Worm (Caenorhabditis elegans) whole organism, young adult: ENCODE data around the gene npr-41.
A peak's percentile ranks its signal among the peaks of the same experiment; 100 is the strongest.

ENCODE experiments used
- B0035.1 ChIP-seq: sonication (generic microtip); optimal IDR thresholded peaks from 2 replicates; lab custom pipeline; 2016; ENCODE audit warnings: missing genetic modification characterization, mild to moderate bottlenecking, missing compliant biosample characterization, missing genotype, missing genetic modification reagents
- B0261.1 ChIP-seq: sonication (generic microtip); optimal IDR thresholded peaks from 2 replicates; lab custom pipeline; 2016; ENCODE audit warnings: mild to moderate bottlenecking, missing genetic modification characterization, moderate library complexity, missing compliant biosample characterization
- F10E7.11 ChIP-seq: sonication (generic microtip); optimal IDR thresholded peaks from 2 replicates; lab custom pipeline; 2017; ENCODE audit warnings: mild to moderate bottlenecking, missing genetic modification characterization, moderate library complexity, missing compliant biosample characterization
- F22D6.2 ChIP-seq: sonication (generic microtip); optimal IDR thresholded peaks from 2 replicates; lab custom pipeline; 2016; ENCODE audit warnings: mild to moderate bottlenecking, missing genetic modification characterization, missing compliant biosample characterization
- F23B12.7 ChIP-seq: sonication (generic microtip); optimal IDR thresholded peaks from 2 replicates; lab custom pipeline; 2017; ENCODE audit warnings: missing genetic modification characterization, mild to moderate bottlenecking, missing compliant biosample characterization, antibody characterized with exemption, moderate library complexity; ENCODE audit not compliant: insufficient read depth
- F33H1.4 ChIP-seq: fragments of 200-800 bp; sonication (Bioruptor generic); IDR thresholded peaks from 2 replicates; pipeline ENCODE4 v1.3.6; 2022; ENCODE audit warnings: missing genetic modification reagents, missing genetic modification characterization, missing compliant biosample characterization
- F37B4.10 ChIP-seq: fragments of 200-800 bp; sonication (Bioruptor generic); IDR thresholded peaks from 2 replicates; pipeline ENCODE4 v1.3.6; 2022; ENCODE audit warnings: missing genetic modification characterization, missing compliant biosample characterization
- F52B5.7 ChIP-seq: sonication (generic microtip); optimal IDR thresholded peaks from 2 replicates; lab custom pipeline; 2016; ENCODE audit warnings: mild to moderate bottlenecking, missing genetic modification characterization, missing compliant biosample characterization
- K12H6.12 ChIP-seq: fragments of 200-800 bp; sonication (Bioruptor generic); optimal IDR thresholded peaks from 2 replicates; lab custom pipeline; 2018; ENCODE audit warnings: mild to moderate bottlenecking, missing genetic modification characterization, missing compliant biosample characterization
- Y53G8AR.9 ChIP-seq: fragments of 200-800 bp; sonication (Bioruptor generic); conservative IDR thresholded peaks from 2 replicates; pipeline ENCODE4 v1.3.6; 2022; ENCODE audit warnings: missing genetic modification reagents, missing genetic modification characterization, missing compliant biosample characterization
- Y67H2A.10 ChIP-seq: fragments of 200-800 bp; sonication (Bioruptor generic); conservative IDR thresholded peaks from 2 replicates; pipeline ENCODE4 v1.3.6; 2022; ENCODE audit warnings: missing genetic modification reagents, missing genetic modification characterization, missing compliant biosample characterization
- Y95B8A.8 ChIP-seq: fragments of 200-800 bp; sonication (Bioruptor generic); IDR thresholded peaks from 2 replicates; pipeline ENCODE4 v1.3.6; 2022; ENCODE audit warnings: missing genetic modification reagents, missing genetic modification characterization, missing compliant biosample characterization
- ama-1 ChIP-seq, 3 experiments: fragments of 150-350 bp in 1 of 3; sonication (generic microtip) in 2 of 3; optimal IDR thresholded peaks; 2 replicates each; lab custom pipeline; 2014 to 2018; ENCODE audit warnings: missing biosample characterization in 2 of 3, missing genetic modification characterization in 2 of 3, missing genetic modification reagents in 2 of 3
- aptf-2 ChIP-seq: fragments of 200-800 bp; sonication (Bioruptor generic); conservative IDR thresholded peaks from 2 replicates; pipeline ENCODE4 v1.3.6; 2022; ENCODE audit warnings: missing genetic modification reagents, missing genetic modification characterization, missing compliant biosample characterization
- aptf-3 ChIP-seq: fragments of 200-800 bp; sonication (Bioruptor generic); IDR thresholded peaks from 2 replicates; pipeline ENCODE4 v1.3.6; 2022; ENCODE audit warnings: missing genetic modification characterization, missing compliant biosample characterization
- cebp-2 ChIP-seq: fragments of 200-800 bp; sonication (Bioruptor generic); IDR thresholded peaks from 2 replicates; pipeline ENCODE4 v1.3.6; 2022; ENCODE audit warnings: missing genetic modification characterization, missing compliant biosample characterization
- ceh-100 ChIP-seq: fragments of 200-800 bp; sonication (Bioruptor generic); IDR thresholded peaks from 2 replicates; pipeline ENCODE4 v1.3.6; 2022; ENCODE audit warnings: missing genetic modification reagents, missing genetic modification characterization, missing compliant biosample characterization
- ceh-79 ChIP-seq: sonication (generic microtip); optimal IDR thresholded peaks from 2 replicates; lab custom pipeline; 2017; ENCODE audit warnings: mild to moderate bottlenecking, missing genetic modification characterization, missing compliant biosample characterization
- ceh-91 ChIP-seq: fragments of 200-800 bp; sonication (Bioruptor generic); IDR thresholded peaks from 2 replicates; pipeline ENCODE4 v1.3.6; 2022; ENCODE audit warnings: missing genetic modification reagents, missing genetic modification characterization, missing compliant biosample characterization
- dpff-1 ChIP-seq: sonication (generic microtip); optimal IDR thresholded peaks from 2 replicates; lab custom pipeline; 2017; ENCODE audit warnings: mild to moderate bottlenecking, missing genetic modification characterization, missing compliant biosample characterization
- efl-1 ChIP-seq: fragments of 150-350 bp; optimal IDR thresholded peaks from 2 replicates; lab custom pipeline; 2014; ENCODE audit warnings: missing biosample characterization, missing genetic modification reagents, missing genetic modification characterization
- egrh-3 ChIP-seq: fragments of 200-800 bp; sonication (Bioruptor generic); IDR thresholded peaks from 2 replicates; pipeline ENCODE4 v1.3.6; 2022; ENCODE audit warnings: missing genetic modification reagents, missing genetic modification characterization, missing compliant biosample characterization
- fkh-3 ChIP-seq: sonication (generic microtip); optimal IDR thresholded peaks from 2 replicates; lab custom pipeline; 2016; ENCODE audit warnings: mild to moderate bottlenecking, missing genetic modification characterization, missing compliant biosample characterization
- gei-17 ChIP-seq: fragments of 200-800 bp; sonication (Bioruptor generic); optimal IDR thresholded peaks from 2 replicates; lab custom pipeline; 2018; ENCODE audit warnings: mild to moderate bottlenecking, missing genetic modification characterization, missing compliant biosample characterization
- him-1 ChIP-seq: sonication (generic microtip); optimal IDR thresholded peaks from 2 replicates; lab custom pipeline; 2016; ENCODE audit warnings: missing genotype, missing genetic modification reagents, missing genetic modification characterization, missing compliant biosample characterization
- hlh-26 ChIP-seq: fragments of 200-800 bp; sonication (Bioruptor generic); conservative IDR thresholded peaks from 2 replicates; pipeline ENCODE4 v1.3.6; 2022; ENCODE audit warnings: missing genetic modification reagents, missing genetic modification characterization, missing compliant biosample characterization
- hsf-1 ChIP-seq: fragments of 200-800 bp; sonication (Bioruptor generic); IDR thresholded peaks from 2 replicates; pipeline ENCODE4 v1.3.6; 2022; ENCODE audit warnings: missing genetic modification reagents, missing genetic modification characterization, missing compliant biosample characterization
- lin-54 ChIP-seq: fragments of 200-800 bp; sonication (Bioruptor generic); optimal IDR thresholded peaks from 2 replicates; lab custom pipeline; 2018; ENCODE audit warnings: mild to moderate bottlenecking, missing genetic modification characterization, missing compliant biosample characterization
- lir-1 ChIP-seq: fragments of 200-800 bp; sonication (Bioruptor generic); conservative IDR thresholded peaks from 2 replicates; pipeline ENCODE4 v1.3.6; 2022; ENCODE audit warnings: missing genetic modification reagents, missing genetic modification characterization, missing compliant biosample characterization
- lsy-27 ChIP-seq: sonication (generic microtip); optimal IDR thresholded peaks from 2 replicates; lab custom pipeline; 2017; ENCODE audit warnings: missing genetic modification characterization, mild to moderate bottlenecking, missing compliant biosample characterization, antibody characterized with exemption, missing genotype, borderline replicate concordance; ENCODE audit not compliant: insufficient read depth
- mcd-1 ChIP-seq: fragments of 200-800 bp; sonication (Bioruptor generic); IDR thresholded peaks from 2 replicates; pipeline ENCODE4 v1.3.6; 2022; ENCODE audit warnings: missing genetic modification reagents, missing genetic modification characterization, missing compliant biosample characterization
- nhr-179 ChIP-seq: sonication (generic microtip); optimal IDR thresholded peaks from 2 replicates; lab custom pipeline; 2016; ENCODE audit warnings: mild to moderate bottlenecking, missing genetic modification characterization, missing compliant biosample characterization
- nhr-90 ChIP-seq: sonication (generic microtip); optimal IDR thresholded peaks from 2 replicates; lab custom pipeline; 2016; ENCODE audit warnings: missing genotype, mild to moderate bottlenecking, missing genetic modification characterization, missing compliant biosample characterization
- snpc-1.3 ChIP-seq: sonication (generic microtip); optimal IDR thresholded peaks from 2 replicates; lab custom pipeline; 2017; ENCODE audit warnings: missing genetic modification characterization, mild to moderate bottlenecking, missing compliant biosample characterization, antibody characterized with exemption, moderate library complexity, missing genotype, missing genetic modification reagents; ENCODE audit not compliant: insufficient read depth
- snpc-4 ChIP-seq, 5 experiments: fragments of 150-350 bp in 1 of 5; sonication (generic microtip) in 4 of 5; optimal IDR thresholded peaks; 2 replicates each; lab custom pipeline; 2014 to 2018; ENCODE audit warnings: missing genetic modification characterization in 5 of 5, missing biosample characterization in 3 of 5, antibody characterized with exemption in 2 of 5, mild to moderate bottlenecking in 2 of 5, missing compliant biosample characterization in 2 of 5, missing genotype in 2 of 5, moderate library complexity in 2 of 5, missing genetic modification reagents in 1 of 5
- somi-1 ChIP-seq: fragments of 200-800 bp; sonication (Bioruptor generic); optimal IDR thresholded peaks from 2 replicates; lab custom pipeline; 2018; ENCODE audit warnings: mild to moderate bottlenecking, missing genetic modification characterization, missing compliant biosample characterization
- tbx-9 ChIP-seq: sonication (generic microtip); optimal IDR thresholded peaks from 2 replicates; lab custom pipeline; 2016; ENCODE audit warnings: borderline replicate concordance, missing genetic modification characterization, inconsistent platforms, missing compliant biosample characterization
- tlf-1 ChIP-seq: fragments of 200-800 bp; sonication (Bioruptor generic); optimal IDR thresholded peaks from 2 replicates; lab custom pipeline; 2018; ENCODE audit warnings: mild to moderate bottlenecking, missing genetic modification characterization, missing compliant biosample characterization
- xnd-1 ChIP-seq: sonication (generic microtip); optimal IDR thresholded peaks from 2 replicates; lab custom pipeline; 2016; ENCODE audit warnings: missing genotype, missing genetic modification reagents, missing genetic modification characterization, missing compliant biosample characterization
- zfh-2 ChIP-seq: fragments of 200-800 bp; sonication (Bioruptor generic); conservative IDR thresholded peaks from 2 replicates; pipeline ENCODE4 v1.3.6; 2022; ENCODE audit warnings: missing genetic modification reagents, missing genetic modification characterization, missing compliant biosample characterization
- zim-3 ChIP-seq: sonication (generic microtip); optimal IDR thresholded peaks from 2 replicates; lab custom pipeline; 2017; ENCODE audit warnings: mild to moderate bottlenecking, missing genetic modification characterization, moderate library complexity, missing compliant biosample characterization
- ztf-22 ChIP-seq: fragments of 200-800 bp; sonication (Bioruptor generic); optimal IDR thresholded peaks from 2 replicates; lab custom pipeline; 2018; ENCODE audit warnings: mild to moderate bottlenecking, missing genetic modification characterization, moderate library complexity, missing compliant biosample characterization
- ztf-26 ChIP-seq: sonication (generic microtip); optimal IDR thresholded peaks from 2 replicates; lab custom pipeline; 2017; ENCODE audit warnings: missing genetic modification characterization, missing compliant biosample characterization
- ztf-6 ChIP-seq: fragments of 200-800 bp; sonication (Bioruptor generic); IDR thresholded peaks from 2 replicates; pipeline ENCODE4 v1.3.6; 2022; ENCODE audit warnings: missing genetic modification reagents, missing genetic modification characterization, missing compliant biosample characterization

Gene npr-41

ce11 chrII:11476410-11476809 is 34.1 kb upstream of the npr-41 start, which contains the start of gene W02B12.16:
Gene W02B12.16 (minus strand): TSS chrII:11476510.
- no peak for TF ChIP-seq him-1 (tag; lab: Kevin White, UChicago)
- no peak for TF ChIP-seq hlh-26 (GFP tag; lab: Robert Waterston, UW)
- TF ChIP-seq fkh-3 (tag; lab: Kevin White, UChicago) = no peak
- no peak for TF ChIP-seq F37B4.10 (GFP tag; lab: Robert Waterston, UW)
- no peak for TF ChIP-seq Y53G8AR.9 (GFP tag; lab: Robert Waterston, UW)
- no peak for TF ChIP-seq ztf-26 (tag; lab: Kevin White, UChicago)
- no peak for TF ChIP-seq tlf-1 (GFP tag; lab: Kevin White, UChicago)
- no peak for TF ChIP-seq F52B5.7 (tag; lab: Kevin White, UChicago)
- TF ChIP-seq gei-17 = no peak
- no peak for TF ChIP-seq F33H1.4 (GFP tag; lab: Robert Waterston, UW)
- TF ChIP-seq efl-1 (GFP tag; lab: Kevin White, UChicago) = no peak
- TF ChIP-seq ztf-22 = no peak
- no peak for TF ChIP-seq dpff-1 (tag; lab: Kevin White, UChicago)
- no peak for TF ChIP-seq F10E7.11 (tag; lab: Kevin White, UChicago)
- TF ChIP-seq xnd-1 (tag; lab: Kevin White, UChicago) = no peak
- TF ChIP-seq F22D6.2 (tag; lab: Kevin White, UChicago) = no peak
- TF ChIP-seq cebp-2 = no peak
- no peak for TF ChIP-seq ama-1 (optimal IDR thresholded peaks at IDR 0.05; lab: Kevin White, UChicago)
- TF ChIP-seq ama-1 (GFP tag; optimal IDR thresholded peaks at IDR 0.05; lab: Kevin White, UChicago) = no peak

ce11 chrII:11479076-11479475 is 31.4 kb upstream of the npr-41 start, which contains the start of gene W02B12.12:
Gene W02B12.12 (minus strand): TSS chrII:11479176.
- TF ChIP-seq ceh-79 (tag; lab: Kevin White, UChicago) (no peak), K12H6.12 (tag; lab: Kevin White, UChicago) (no peak), F22D6.2 (tag; lab: Kevin White, UChicago) (no peak), F23B12.7 (tag; lab: Kevin White, UChicago) (no peak), hsf-1 (GFP tag; lab: Robert Waterston, UW) (no peak), nhr-179 (no peak), tbx-9 (tag; lab: Kevin White, UChicago) (no peak), ceh-91 (GFP tag; lab: Robert Waterston, UW) (no peak), B0035.1 (tag; lab: Kevin White, UChicago) (no peak), zim-3 (no peak), ztf-26 (tag; lab: Kevin White, UChicago) (no peak), cebp-2 (no peak), snpc-1.3 (tag; lab: Kevin White, UChicago) (no peak), ceh-100 (no peak), aptf-3 (GFP tag; lab: Robert Waterston, UW) (no peak), nhr-90 (tag; lab: Kevin White, UChicago) (no peak), ama-1 (optimal IDR thresholded peaks at IDR 0.05; lab: Kevin White, UChicago) (no peak), ama-1 (GFP tag; optimal IDR thresholded peaks at IDR 0.05; lab: Kevin White, UChicago) (no peak), lir-1 (no peak)
- TF ChIP-seq, all 124 proteins: peak for 0

- TF ChIP-seq K12H6.12 (tag; lab: Kevin White, UChicago) (peak; percentile 77), somi-1 (GFP tag; lab: Kevin White, UChicago) (peak; percentile 88), snpc-4 (GFP tag; optimal IDR thresholded peaks at IDR 0.05; lab: Kevin White, UChicago) (peak; percentile 83), snpc-4 (tag; optimal IDR thresholded peaks at IDR 0.05; lab: Kevin White, UChicago) (peak; percentile 62 to 82 (median 77)), ztf-26 (tag; lab: Kevin White, UChicago) (peak; percentile 87), egrh-3 (peak; percentile 50), zfh-2 (GFP tag; lab: Robert Waterston, UW) (peak; percentile 83), lin-54 (GFP tag; lab: Kevin White, UChicago) (peak; percentile 81), F22D6.2 (tag; lab: Kevin White, UChicago) (peak; percentile 63), aptf-2 (GFP tag; lab: Robert Waterston, UW) (0 out of 2 replicates have a peak, but pooled peaks have one; percentile 58), lsy-27 (tag; lab: Kevin White, UChicago) (peak; percentile 72), ceh-79 (tag; lab: Kevin White, UChicago) (peak; percentile 91), ztf-6 (GFP tag; lab: Robert Waterston, UW) (peak; percentile 90), Y67H2A.10 (GFP tag; lab: Robert Waterston, UW) (0 out of 2 replicates have a peak, but pooled peaks have one; percentile 50), Y95B8A.8 (GFP tag; lab: Robert Waterston, UW) (0 out of 2 replicates have a peak, but pooled peaks have one; percentile 31), lir-1 (peak; percentile 84), mcd-1 (peak; percentile 83), B0261.1 (tag; lab: Kevin White, UChicago) (peak; percentile 98)
Observed at ce11 chrII:11484600-11484999, 25.9 kb upstream of the npr-41 start.
